Worm (Caenorhabditis elegans) whole organism, L2 larva: ENCODE data around the gene cnb-1.

Experiments used
- C34F6.9 ChIP-seq: fragments of 150-350 bp; optimal IDR thresholded peaks from 2 replicates; lab custom pipeline; 2014; ENCODE audit warnings: missing biosample characterization, missing genetic modification characterization
- F13H6.1 ChIP-seq: sonication (generic microtip); optimal IDR thresholded peaks from 2 replicates; lab custom pipeline; 2016; ENCODE audit warnings: missing genetic modification characterization, missing compliant biosample characterization
- R02D3.7 ChIP-seq: fragments of 150-350 bp; optimal IDR thresholded peaks from 2 replicates; lab custom pipeline; 2014; ENCODE audit warnings: missing biosample characterization, missing genetic modification characterization
- Y55F3AM.14 ChIP-seq: fragments of 200-800 bp; sonication (Bioruptor generic); optimal IDR thresholded peaks from 2 replicates; lab custom pipeline; 2018; ENCODE audit warnings: mild to moderate bottlenecking, missing genetic modification characterization, missing compliant biosample characterization
- ZK546.5 ChIP-seq: sonication (generic microtip); optimal IDR thresholded peaks from 2 replicates; lab custom pipeline; 2017; ENCODE audit warnings: missing biosample characterization, missing genetic modification characterization
- alr-1 ChIP-seq: fragments of 150-350 bp; optimal IDR thresholded peaks from 2 replicates; lab custom pipeline; 2014; ENCODE audit warnings: missing biosample characterization, missing genetic modification characterization
- aly-2 ChIP-seq: fragments of 150-350 bp; optimal IDR thresholded peaks from 2 replicates; lab custom pipeline; 2014; ENCODE audit warnings: missing biosample characterization, missing genetic modification characterization
- ama-1 ChIP-seq: fragments of 150-350 bp; optimal IDR thresholded peaks from 2 replicates; lab custom pipeline; 2018; ENCODE audit warnings: inconsistent platforms
- blmp-1 ChIP-seq: sonication (generic microtip); optimal IDR thresholded peaks from 2 replicates; lab custom pipeline; 2017; ENCODE audit warnings: missing genetic modification characterization, mild to moderate bottlenecking, missing compliant biosample characterization, antibody characterized with exemption, moderate library complexity; ENCODE audit not compliant: insufficient read depth
- ceh-16 ChIP-seq: fragments of 150-350 bp; optimal IDR thresholded peaks from 2 replicates; lab custom pipeline; 2014; ENCODE audit warnings: missing biosample characterization, missing genetic modification characterization
- ceh-82 ChIP-seq: fragments of 150-350 bp; optimal IDR thresholded peaks from 2 replicates; lab custom pipeline; 2014; ENCODE audit warnings: missing biosample characterization, missing genetic modification characterization
- crh-2 ChIP-seq: sonication (generic microtip); optimal IDR thresholded peaks from 2 replicates; lab custom pipeline; 2017; ENCODE audit warnings: missing biosample characterization, missing genetic modification characterization
- dmd-4 ChIP-seq: sonication (generic microtip); optimal IDR thresholded peaks from 2 replicates; lab custom pipeline; 2017; ENCODE audit warnings: missing biosample characterization, missing genetic modification characterization
- elt-1 ChIP-seq: fragments of 150-350 bp; optimal IDR thresholded peaks from 2 replicates; lab custom pipeline; 2014; ENCODE audit warnings: missing biosample characterization, missing genetic modification characterization
- fos-1 ChIP-seq: fragments of 150-350 bp; optimal IDR thresholded peaks from 2 replicates; lab custom pipeline; 2014; ENCODE audit warnings: missing biosample characterization, missing genetic modification characterization
- lin-13 ChIP-seq: fragments of 150-350 bp; optimal IDR thresholded peaks from 2 replicates; lab custom pipeline; 2014; ENCODE audit warnings: missing biosample characterization, missing genetic modification reagents, missing genetic modification characterization
- lin-39 ChIP-seq: fragments of 150-350 bp; optimal IDR thresholded peaks from 2 replicates; lab custom pipeline; 2014; ENCODE audit warnings: missing biosample characterization, missing genetic modification reagents, missing genetic modification characterization
- lsy-2 ChIP-seq, 2 experiments: fragments of 150-350 bp in 1 of 2; sonication (generic microtip) in 1 of 2; optimal IDR thresholded peaks; 2 replicates each; lab custom pipeline; 2014 to 2017; ENCODE audit warnings: missing biosample characterization in 2 of 2, missing genetic modification characterization in 2 of 2
- mab-5 ChIP-seq: fragments of 150-350 bp; optimal IDR thresholded peaks from 2 replicates; lab custom pipeline; 2014; ENCODE audit warnings: missing biosample characterization, missing genetic modification characterization
- mbf-1 ChIP-seq: sonication (generic microtip); optimal IDR thresholded peaks from 2 replicates; lab custom pipeline; 2017; ENCODE audit warnings: missing biosample characterization, missing genetic modification characterization
- nhr-11 ChIP-seq: fragments of 150-350 bp; optimal IDR thresholded peaks from 2 replicates; lab custom pipeline; 2014; ENCODE audit warnings: missing biosample characterization, missing genetic modification characterization
- nhr-129 ChIP-seq: fragments of 150-350 bp; optimal IDR thresholded peaks from 2 replicates; lab custom pipeline; 2014; ENCODE audit warnings: missing biosample characterization, missing genetic modification characterization
- nhr-21 ChIP-seq: fragments of 150-350 bp; optimal IDR thresholded peaks from 2 replicates; lab custom pipeline; 2014; ENCODE audit warnings: missing biosample characterization, missing genetic modification characterization
- nhr-237 ChIP-seq: fragments of 150-350 bp; optimal IDR thresholded peaks from 2 replicates; lab custom pipeline; 2014; ENCODE audit warnings: missing biosample characterization, missing genetic modification characterization
- nhr-25 ChIP-seq: fragments of 150-350 bp; sonication (generic microtip); optimal IDR thresholded peaks from 3 replicates; lab custom pipeline; 2014; ENCODE audit warnings: missing biosample characterization, missing genetic modification characterization
- nhr-6 ChIP-seq: fragments of 150-350 bp; optimal IDR thresholded peaks from 2 replicates; lab custom pipeline; 2014; ENCODE audit warnings: missing biosample characterization, missing genetic modification characterization
- nhr-77 ChIP-seq: fragments of 150-350 bp; optimal IDR thresholded peaks from 2 replicates; lab custom pipeline; 2014; ENCODE audit warnings: missing biosample characterization, missing genetic modification characterization
- sem-4 ChIP-seq: fragments of 150-350 bp; optimal IDR thresholded peaks from 2 replicates; lab custom pipeline; 2014; ENCODE audit warnings: missing biosample characterization, missing genetic modification reagents, missing genetic modification characterization
- sma-3 ChIP-seq: sonication (generic microtip); optimal IDR thresholded peaks from 2 replicates; lab custom pipeline; 2016; ENCODE audit warnings: missing genetic modification reagents, missing genetic modification characterization, missing compliant biosample characterization
- sma-9 ChIP-seq, 2 experiments: fragments of 150-350 bp in 1 of 2; sonication (generic microtip) in 1 of 2; optimal IDR thresholded peaks; 2 replicates each; lab custom pipeline; 2014 to 2016; ENCODE audit warnings: missing genetic modification characterization in 2 of 2, mild to moderate bottlenecking in 1 of 2, missing biosample characterization in 1 of 2, missing compliant biosample characterization in 1 of 2, missing genetic modification reagents in 1 of 2, moderate library complexity in 1 of 2
- unc-55 ChIP-seq: fragments of 150-350 bp; sonication (generic microtip); optimal IDR thresholded peaks from 3 replicates; lab custom pipeline; 2014; ENCODE audit warnings: missing biosample characterization, missing genetic modification reagents, missing genetic modification characterization
- zag-1 ChIP-seq: fragments of 150-350 bp; optimal IDR thresholded peaks from 2 replicates; lab custom pipeline; 2014; ENCODE audit warnings: missing biosample characterization, missing genetic modification characterization
- ztf-1 ChIP-seq: fragments of 200-800 bp; sonication (Bioruptor generic); conservative IDR thresholded peaks from 2 replicates; pipeline ENCODE4 v1.3.6; 2022; ENCODE audit warnings: missing genetic modification characterization, missing compliant biosample characterization
- ztf-11 ChIP-seq: sonication (generic microtip); optimal IDR thresholded peaks from 2 replicates; lab custom pipeline; 2017; ENCODE audit warnings: missing biosample characterization, missing genetic modification characterization
- ztf-4 ChIP-seq: fragments of 150-350 bp; optimal IDR thresholded peaks from 2 replicates; lab custom pipeline; 2014; ENCODE audit warnings: missing biosample characterization, missing genetic modification characterization

Gene cnb-1

ce11 chrV:11329100-11329499, 46.4 kb upstream of the cnb-1 start, which contains the start of gene F47G9.6:
F47G9.6 (plus strand) TSS chrV:11329400.
- TF ChIP-seq alr-1 (no peak), ama-1 (lab: Kevin White, UChicago) (no peak), nhr-21 (tag; lab: Kevin White, UChicago) (no peak), sem-4 (tag; lab: Kevin White, UChicago) (no peak), mab-5 (no peak), lin-13 (GFP tag; lab: Kevin White, UChicago) (no peak), nhr-25 (tag; lab: Kevin White, UChicago) (no peak), C34F6.9 (no peak), dmd-4 (no peak), fos-1 (tag; lab: Kevin White, UChicago) (no peak), crh-2 (tag; lab: Kevin White, UChicago) (no peak), Y55F3AM.14 (no peak), nhr-6 (tag; lab: Kevin White, UChicago) (no peak), ceh-82 (tag; lab: Kevin White, UChicago) (no peak), nhr-77 (tag; lab: Kevin White, UChicago) (no peak), zag-1 (no peak)

ce11 chrV:11334193-11334592, 41.3 kb upstream of the cnb-1 start, which contains the start of gene T02E9.6:
T02E9.6 (minus strand) TSS chrV:11334293.
- TF ChIP-seq sma-9 (GFP tag; optimal IDR thresholded peaks at IDR 0.05; lab: Kevin White, UChicago) (no peak), sma-9 (tag; optimal IDR thresholded peaks at IDR 0.05; lab: Kevin White, UChicago) (no peak), lin-13 (GFP tag; lab: Kevin White, UChicago) (no peak), F13H6.1 (tag; lab: Kevin White, UChicago) (no peak), nhr-129 (tag; lab: Kevin White, UChicago) (no peak), ztf-4 (tag; lab: Kevin White, UChicago) (no peak), lin-39 (tag; lab: Kevin White, UChicago) (no peak)

ce11 chrV:11335757-11336418, 39.7 kb upstream of the cnb-1 start:
- no peak for TF ChIP-seq sma-3
- TF ChIP-seq ztf-11 (tag; lab: Kevin White, UChicago) = no peak
- TF ChIP-seq sma-9 (GFP tag; optimal IDR thresholded peaks at IDR 0.05; lab: Kevin White, UChicago) = no peak
- no peak for TF ChIP-seq sma-9 (tag; optimal IDR thresholded peaks at IDR 0.05; lab: Kevin White, UChicago)

- TF ChIP-seq nhr-11 (tag; lab: Kevin White, UChicago) (no peak), ceh-16 (no peak), lsy-2 (tag; optimal IDR thresholded peaks at IDR 0.05; lab: Kevin White, UChicago) (no peak), ztf-1 (GFP tag; lab: Robert Waterston, UW) (no peak), ZK546.5 (tag; lab: Kevin White, UChicago) (no peak), nhr-6 (tag; lab: Kevin White, UChicago) (no peak), lin-39 (tag; lab: Kevin White, UChicago) (no peak), elt-1 (tag; lab: Kevin White, UChicago) (no peak), aly-2 (no peak), sma-9 (GFP tag; optimal IDR thresholded peaks at IDR 0.05; lab: Kevin White, UChicago) (no peak), sma-9 (tag; optimal IDR thresholded peaks at IDR 0.05; lab: Kevin White, UChicago) (no peak)
Measured at ce11 chrV:11336877-11337276, 38.7 kb upstream of the cnb-1 start.

DNA sequence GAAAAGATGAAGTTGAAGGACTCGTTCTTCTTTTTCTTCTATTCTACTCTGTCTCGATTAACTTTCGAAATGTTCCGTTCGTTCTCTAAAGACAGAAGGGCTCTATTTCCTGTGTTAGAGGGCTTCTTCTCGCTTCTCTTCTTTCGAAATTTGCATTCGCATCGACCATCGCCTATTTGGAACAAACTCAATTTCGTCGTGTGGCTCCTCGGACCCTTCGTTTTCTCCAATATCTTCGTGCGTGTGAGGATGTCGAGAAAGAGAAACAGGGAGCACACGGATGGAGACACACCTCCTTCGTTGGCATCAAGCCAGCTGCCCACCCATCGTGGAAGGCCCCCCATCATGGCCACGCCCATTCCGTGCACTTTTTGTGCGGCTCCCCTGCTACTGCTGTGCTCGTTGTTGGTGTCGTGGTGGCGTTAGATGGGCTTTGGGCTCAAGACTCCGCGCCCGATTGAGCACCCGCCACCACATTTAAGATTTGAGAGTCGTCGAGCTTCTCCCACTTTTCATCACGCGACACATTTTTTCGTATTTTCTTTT, 34.3 kb upstream of the cnb-1 start:
- TF ChIP-seq blmp-1 (tag; lab: Kevin White, UChicago) (no peak), zag-1 (peak; percentile 26), C34F6.9 (peak; percentile 1), F13H6.1 (tag; lab: Kevin White, UChicago) (peak; percentile 28)

DNA sequence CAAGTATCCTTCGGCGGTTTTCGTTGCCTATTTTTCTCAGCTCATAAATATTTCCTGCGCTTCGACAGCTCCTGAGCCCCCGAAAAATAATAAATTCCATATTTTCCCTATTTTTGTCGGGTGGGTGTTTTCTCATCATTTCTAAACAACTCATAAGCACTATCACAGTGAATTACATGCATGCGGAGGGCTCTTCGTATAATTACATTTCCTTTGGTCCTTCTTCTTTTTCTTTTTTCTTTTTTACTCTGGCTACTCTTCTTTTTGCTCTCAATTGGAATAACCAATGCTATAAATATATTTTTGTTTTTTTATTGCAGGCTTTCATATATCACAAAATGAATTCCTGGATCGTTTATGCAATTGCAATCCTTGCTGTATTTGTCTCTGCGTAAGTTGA, 33.6 kb upstream of the cnb-1 start, which contains the start of gene T02E9.5:
TSS of gene T02E9.5 (plus strand) at position 321 of the 400 bp plus-strand sequence.
- TF ChIP-seq fos-1 (tag; lab: Kevin White, UChicago) (no peak), nhr-237 (tag; lab: Kevin White, UChicago) (no peak), R02D3.7 (tag; lab: Kevin White, UChicago) (no peak), unc-55 (GFP tag; lab: Kevin White, UChicago) (no peak), nhr-77 (tag; lab: Kevin White, UChicago) (no peak), lsy-2 (tag; optimal IDR thresholded peaks at IDR 0.05; lab: Kevin White, UChicago) (no peak), sem-4 (tag; lab: Kevin White, UChicago) (no peak), Y55F3AM.14 (no peak), ztf-1 (GFP tag; lab: Robert Waterston, UW) (no peak), mab-5 (no peak), mbf-1 (tag; lab: Kevin White, UChicago) (no peak), sma-9 (GFP tag; optimal IDR thresholded peaks at IDR 0.05; lab: Kevin White, UChicago) (no peak), sma-9 (tag; optimal IDR thresholded peaks at IDR 0.05; lab: Kevin White, UChicago) (no peak)
